Fruit fly (Drosophila melanogaster) whole organism, embryonic: ENCODE data around the gene Dus1.

ENCODE experiments used
- C15 ChIP-seq: fragments of 200-800 bp; sonication (Bioruptor generic); IDR thresholded peaks from 3 replicates; pipeline ENCODE4 v1.3.6; 2022; ENCODE audit warnings: missing biosample characterization, missing genetic modification characterization
- CG10462 ChIP-seq: fragments of 200-800 bp; sonication (Bioruptor generic); optimal IDR thresholded peaks from 2 replicates; lab custom pipeline; 2016; ENCODE audit warnings: missing biosample characterization, missing genetic modification characterization
- CG10654 ChIP-seq: fragments of 200-800 bp; sonication (Bioruptor generic); optimal IDR thresholded peaks from 2 replicates; lab custom pipeline; 2016; ENCODE audit warnings: missing biosample characterization, missing genetic modification characterization
- CG13287 ChIP-seq: fragments of 200-800 bp; sonication (Bioruptor generic); IDR thresholded peaks from 2 replicates; pipeline ENCODE4 v1.3.6; 2022; ENCODE audit warnings: missing biosample characterization, missing genetic modification characterization; ENCODE audit not compliant: partially characterized antibody
- CG13424 ChIP-seq: fragments of 200-800 bp; sonication (Bioruptor generic); optimal IDR thresholded peaks from 2 replicates; lab custom pipeline; 2019; ENCODE audit warnings: missing biosample characterization, mild to moderate bottlenecking, missing genetic modification characterization, moderate library complexity
- CG13624 ChIP-seq: fragments of 200-800 bp; sonication (Bioruptor generic); optimal IDR thresholded peaks from 2 replicates; lab custom pipeline; 2016; ENCODE audit warnings: missing biosample characterization, missing genetic modification characterization
- CG14710 ChIP-seq: fragments of 200-800 bp; sonication (Bioruptor generic); optimal IDR thresholded peaks from 3 replicates; lab custom pipeline; 2019; ENCODE audit warnings: missing biosample characterization, mild to moderate bottlenecking, missing genetic modification characterization, moderate library complexity
- CG15011 ChIP-seq: fragments of 200-800 bp; sonication (Bioruptor generic); optimal IDR thresholded peaks from 3 replicates; lab custom pipeline; 2018; ENCODE audit warnings: missing biosample characterization, mild to moderate bottlenecking, missing genetic modification characterization
- CG17359 ChIP-seq: fragments of 200-800 bp; sonication (Bioruptor generic); optimal IDR thresholded peaks from 3 replicates; lab custom pipeline; 2018; ENCODE audit warnings: missing biosample characterization, mild to moderate bottlenecking, missing genetic modification characterization, moderate library complexity
- CG4707 ChIP-seq: fragments of 200-800 bp; sonication (Bioruptor generic); optimal IDR thresholded peaks from 2 replicates; lab custom pipeline; 2018; ENCODE audit warnings: missing biosample characterization, mild to moderate bottlenecking, missing genetic modification characterization, moderate library complexity
- CG5245 ChIP-seq: fragments of 200-800 bp; sonication (Bioruptor generic); optimal IDR thresholded peaks from 3 replicates; lab custom pipeline; 2016; ENCODE audit warnings: missing biosample characterization, missing genetic modification characterization
- CG6683 ChIP-seq: fragments of 200-800 bp; sonication (Bioruptor generic); optimal IDR thresholded peaks from 2 replicates; lab custom pipeline; 2017; ENCODE audit warnings: missing biosample characterization, mild to moderate bottlenecking, missing genetic modification characterization, missing genetic modification reagents
- CG6765 ChIP-seq: fragments of 200-800 bp; sonication (Bioruptor generic); optimal IDR thresholded peaks from 3 replicates; lab custom pipeline; 2017; ENCODE audit warnings: missing biosample characterization, mild to moderate bottlenecking, missing genetic modification characterization
- CG6813 ChIP-seq: fragments of 200-800 bp; sonication (Bioruptor generic); optimal IDR thresholded peaks from 2 replicates; lab custom pipeline; 2017; ENCODE audit warnings: missing biosample characterization, missing genetic modification characterization, mild to moderate bottlenecking, moderate library complexity, missing genetic modification reagents
- CG7987 ChIP-seq: fragments of 200-800 bp; sonication (Bioruptor generic); optimal IDR thresholded peaks from 2 replicates; lab custom pipeline; 2018; ENCODE audit warnings: missing biosample characterization, mild to moderate bottlenecking, missing genetic modification characterization, moderate library complexity
- CG9609 ChIP-seq: fragments of 200-800 bp; sonication (Bioruptor generic); optimal IDR thresholded peaks from 3 replicates; lab custom pipeline; 2016; ENCODE audit warnings: missing biosample characterization, missing genetic modification characterization
- CG9797 ChIP-seq: fragments of 200-800 bp; sonication (Bioruptor generic); optimal IDR thresholded peaks from 3 replicates; lab custom pipeline; 2018; ENCODE audit warnings: missing biosample characterization, mild to moderate bottlenecking, missing genetic modification characterization
- Dfd ChIP-seq, 2 experiments: fragments of >200 bp; optimal IDR thresholded peaks; 2 replicates each; lab custom pipeline; 2017; ENCODE audit warnings: missing biosample characterization in 2 of 2, missing genetic modification characterization in 2 of 2
- Dip2 ChIP-seq: fragments of 200-800 bp; sonication (Bioruptor generic); IDR thresholded peaks from 2 replicates; pipeline ENCODE4 v1.3.6; 2022; ENCODE audit warnings: missing biosample characterization, missing genetic modification characterization
- Doc3 ChIP-seq: fragments of 200-800 bp; sonication (Bioruptor generic); IDR thresholded peaks from 3 replicates; pipeline ENCODE4 v1.3.6; 2022; ENCODE audit warnings: missing biosample characterization, missing genetic modification characterization; ENCODE audit not compliant: partially characterized antibody
- Dp ChIP-seq: fragments of 200-800 bp; sonication (Bioruptor generic); optimal IDR thresholded peaks from 2 replicates; lab custom pipeline; 2018; ENCODE audit warnings: missing biosample characterization, mild to moderate bottlenecking, missing genetic modification characterization, moderate library complexity
- Ets97D ChIP-seq: fragments of 200-800 bp; sonication (Bioruptor generic); optimal IDR thresholded peaks from 3 replicates; lab custom pipeline; 2016; ENCODE audit warnings: missing biosample characterization, missing genetic modification characterization
- Gug ChIP-seq: fragments of 200-800 bp; sonication (Bioruptor generic); IDR thresholded peaks from 4 replicates; pipeline ENCODE4 v1.3.6; 2022; ENCODE audit warnings: missing biosample characterization, missing genetic modification characterization
- Hr51 ChIP-seq, 2 experiments: fragments of 200-800 bp; sonication (Bioruptor generic); optimal IDR thresholded peaks; 2 replicates in 1 of 2; 3 replicates in 1 of 2; lab custom pipeline; 2016 to 2018; ENCODE audit warnings: missing biosample characterization in 2 of 2, missing genetic modification characterization in 2 of 2, mild to moderate bottlenecking in 1 of 2, moderate library complexity in 1 of 2
- NFAT ChIP-seq: fragments of 200-800 bp; sonication (Bioruptor generic); IDR thresholded peaks from 2 replicates; pipeline ENCODE4 v1.3.6; 2022; ENCODE audit warnings: missing biosample characterization, missing genetic modification characterization
- Nf-YB ChIP-seq: fragments of 200-800 bp; sonication (Bioruptor generic); optimal IDR thresholded peaks from 3 replicates; lab custom pipeline; 2019; ENCODE audit warnings: missing biosample characterization, mild to moderate bottlenecking, missing genetic modification characterization, moderate library complexity
- PHDP ChIP-seq: fragments of 200-800 bp; sonication (Bioruptor generic); optimal IDR thresholded peaks from 3 replicates; lab custom pipeline; 2018; ENCODE audit warnings: missing biosample characterization, mild to moderate bottlenecking, missing genetic modification characterization, moderate library complexity
- Sox102F ChIP-seq: fragments of 200-800 bp; sonication (Bioruptor generic); optimal IDR thresholded peaks from 2 replicates; lab custom pipeline; 2018; ENCODE audit warnings: missing biosample characterization, mild to moderate bottlenecking, missing genetic modification characterization, moderate library complexity
- Spps ChIP-seq: fragments of 200-800 bp; sonication (Bioruptor generic); optimal IDR thresholded peaks from 2 replicates; lab custom pipeline; 2018; ENCODE audit warnings: missing biosample characterization, mild to moderate bottlenecking, missing genetic modification characterization
- Sry-β ChIP-seq: fragments of 200-800 bp; sonication (Bioruptor generic); optimal IDR thresholded peaks from 2 replicates; lab custom pipeline; 2018; ENCODE audit warnings: missing biosample characterization, mild to moderate bottlenecking, missing genetic modification characterization, moderate library complexity
- Vsx1 ChIP-seq: fragments of 200-800 bp; sonication (Bioruptor generic); optimal IDR thresholded peaks from 2 replicates; lab custom pipeline; 2017; ENCODE audit warnings: missing biosample characterization, mild to moderate bottlenecking, missing genetic modification characterization, missing genetic modification reagents
- ato ChIP-seq: fragments of 200-800 bp; sonication (Bioruptor generic); IDR thresholded peaks from 2 replicates; pipeline ENCODE4 v1.3.6; 2022; ENCODE audit warnings: missing biosample characterization, missing genetic modification characterization; ENCODE audit not compliant: partially characterized antibody
- bab2 ChIP-seq: fragments of 200-800 bp; sonication (Bioruptor generic); optimal IDR thresholded peaks from 2 replicates; lab custom pipeline; 2016; ENCODE audit warnings: missing biosample characterization, missing genetic modification characterization
- bcd ChIP-seq: fragments of 200-800 bp; sonication (Bioruptor generic); optimal IDR thresholded peaks from 2 replicates; lab custom pipeline; 2017; ENCODE audit warnings: missing biosample characterization, mild to moderate bottlenecking, missing genetic modification characterization
- cad ChIP-seq: fragments of >200 bp; optimal IDR thresholded peaks from 2 replicates; lab custom pipeline; 2017; ENCODE audit warnings: missing biosample characterization, missing genetic modification characterization
- dati ChIP-seq: fragments of 200-800 bp; sonication (Bioruptor generic); IDR thresholded peaks from 2 replicates; pipeline ENCODE4 v1.3.6; 2022; ENCODE audit warnings: missing biosample characterization, missing genetic modification characterization
- disco-r ChIP-seq: fragments of 200-800 bp; sonication (Bioruptor generic); optimal IDR thresholded peaks from 2 replicates; lab custom pipeline; 2016; ENCODE audit warnings: missing biosample characterization, missing genetic modification characterization
- eyg ChIP-seq: fragments of 200-800 bp; sonication (Bioruptor generic); optimal IDR thresholded peaks from 3 replicates; lab custom pipeline; 2016; ENCODE audit warnings: missing biosample characterization, missing genetic modification characterization
- gsb ChIP-seq: fragments of 200-800 bp; sonication (Bioruptor generic); IDR thresholded peaks from 2 replicates; pipeline ENCODE4 v1.3.6; 2022; ENCODE audit warnings: missing biosample characterization, missing genetic modification characterization
- inv ChIP-seq: fragments of 200-800 bp; sonication (Bioruptor generic); IDR thresholded peaks from 2 replicates; pipeline ENCODE4 v1.3.6; 2022; ENCODE audit warnings: missing biosample characterization, missing genetic modification characterization; ENCODE audit not compliant: partially characterized antibody
- jigr1 ChIP-seq: fragments of 200-800 bp; sonication (Bioruptor generic); IDR thresholded peaks from 3 replicates; pipeline ENCODE4 v1.3.6; 2022; ENCODE audit warnings: missing biosample characterization, missing genetic modification characterization
- kni ChIP-seq: fragments of 200-800 bp; sonication (Bioruptor generic); optimal IDR thresholded peaks from 3 replicates; lab custom pipeline; 2017; ENCODE audit warnings: mild to moderate bottlenecking, missing biosample characterization, missing genetic modification reagents, missing genetic modification characterization
- lbe ChIP-seq: fragments of 200-800 bp; sonication (Bioruptor generic); optimal IDR thresholded peaks from 2 replicates; lab custom pipeline; 2016; ENCODE audit warnings: missing biosample characterization, mild to moderate bottlenecking, missing genetic modification characterization
- lilli ChIP-seq: fragments of 200-800 bp; sonication (Bioruptor generic); optimal IDR thresholded peaks from 3 replicates; lab custom pipeline; 2016; ENCODE audit warnings: missing biosample characterization, missing genetic modification characterization
- phol ChIP-seq: fragments of 200-800 bp; sonication (Bioruptor generic); optimal IDR thresholded peaks from 3 replicates; lab custom pipeline; 2018; ENCODE audit warnings: missing biosample characterization, mild to moderate bottlenecking, missing genetic modification characterization, moderate library complexity
- pros ChIP-seq: fragments of 200-800 bp; sonication (Bioruptor generic); optimal IDR thresholded peaks from 3 replicates; lab custom pipeline; 2019; ENCODE audit warnings: missing biosample characterization, mild to moderate bottlenecking, missing genetic modification characterization, moderate library complexity
- scrt ChIP-seq: fragments of 200-800 bp; sonication (Bioruptor generic); optimal IDR thresholded peaks from 2 replicates; lab custom pipeline; 2018; ENCODE audit warnings: missing biosample characterization, mild to moderate bottlenecking, missing genetic modification characterization, moderate library complexity
- sna ChIP-seq: fragments of 200-800 bp; sonication (Bioruptor generic); IDR thresholded peaks from 2 replicates; pipeline ENCODE4 v1.3.6; 2022; ENCODE audit warnings: missing biosample characterization, missing genetic modification characterization; ENCODE audit not compliant: partially characterized antibody
- toy ChIP-seq: fragments of 200-800 bp; sonication (Bioruptor generic); IDR thresholded peaks from 2 replicates; pipeline ENCODE4 v1.3.6; 2022; ENCODE audit warnings: missing biosample characterization, missing genetic modification characterization
- vnd ChIP-seq: fragments of 200-800 bp; sonication (Bioruptor generic); IDR thresholded peaks from 3 replicates; pipeline ENCODE4 v1.3.6; 2022; ENCODE audit warnings: missing biosample characterization, missing genetic modification characterization; ENCODE audit not compliant: partially characterized antibody

Dus1 gene

DNA sequence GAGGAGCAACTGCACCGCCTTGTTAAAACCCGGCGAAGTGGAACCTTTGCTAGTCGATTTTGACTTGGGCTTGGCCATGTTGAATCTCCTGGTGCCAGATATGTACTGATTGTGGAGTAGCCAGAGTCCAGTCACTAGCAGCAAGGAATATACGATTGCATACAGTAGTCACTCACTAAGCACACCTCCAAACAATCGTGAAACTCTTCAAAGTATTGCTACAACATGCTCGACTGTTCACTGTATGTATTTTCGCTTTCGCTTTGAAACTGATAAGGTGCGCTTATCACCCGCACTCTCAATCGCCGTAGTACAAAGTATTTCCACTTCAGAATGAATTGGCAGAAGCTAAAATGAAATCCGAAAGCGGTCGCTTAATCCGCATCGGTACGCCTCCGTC, 14.9 kb upstream of the Dus1 start (continued):
- TF ChIP-seq CG13424 (tag; lab: Kevin White, UChicago) (peak; percentile 57), CG7987 (GFP tag; lab: Kevin White, UChicago) (peak; percentile 41), CG6683 (GFP tag; lab: Kevin White, UChicago) (peak; percentile 32), CG4707 (GFP tag; lab: Kevin White, UChicago) (peak; percentile 7), inv (GFP tag; lab: Robert Waterston, UW) (no peak), dati (no peak), CG17359 (tag; lab: Kevin White, UChicago) (peak; percentile 66), CG5245 (GFP tag; lab: Kevin White, UChicago) (peak; percentile 54), jigr1 (GFP tag; lab: Robert Waterston, UW) (no peak), Spps (no peak), lilli (GFP tag; lab: Kevin White, UChicago) (peak; percentile 87), pros (no peak), bcd (GFP tag; lab: Kevin White, UChicago) (peak; percentile 56), Sry-β (GFP tag; lab: Kevin White, UChicago) (no peak), kni (GFP tag; lab: Kevin White, UChicago) (no peak), cad (no peak), CG14710 (tag; lab: Kevin White, UChicago) (no peak), sna (GFP tag; lab: Robert Waterston, UW) (no peak), lbe (GFP tag; lab: Kevin White, UChicago) (peak; percentile 90), PHDP (tag; lab: Kevin White, UChicago) (peak; percentile 69), C15 (GFP tag; lab: Robert Waterston, UW) (0 out of 3 replicates have a peak, but pooled peaks have one; percentile 41), Ets97D (peak; percentile 20), CG9609 (GFP tag; lab: Kevin White, UChicago) (peak; percentile 43), scrt (GFP tag; lab: Kevin White, UChicago) (peak; percentile 59), Dp (GFP tag; lab: Kevin White, UChicago) (no peak), Doc3 (GFP tag; lab: Robert Waterston, UW) (no peak), bab2 (GFP tag; lab: Kevin White, UChicago) (peak; percentile 58), ato (no peak), CG15011 (GFP tag; lab: Kevin White, UChicago) (no peak), Dip2 (GFP tag; lab: Robert Waterston, UW) (no peak), CG6765 (peak; percentile 68), Hr51 (GFP tag; optimal IDR thresholded peaks at IDR 0.05; lab: Kevin White, UChicago) (peak; percentile 1 to 44), vnd (GFP tag; lab: Robert Waterston, UW) (no peak), CG13287 (GFP tag; lab: Robert Waterston, UW) (no peak), gsb (GFP tag; lab: Robert Waterston, UW) (peak; percentile 72), disco-r (GFP tag; lab: Kevin White, UChicago) (no peak), Nf-YB (GFP tag; lab: Kevin White, UChicago) (no peak), NFAT (GFP tag; lab: Robert Waterston, UW) (peak; percentile 80), CG6813 (GFP tag; lab: Kevin White, UChicago) (peak; percentile 59), phol (tag; lab: Kevin White, UChicago) (peak; percentile 26), CG13624 (peak; percentile 67), toy (GFP tag; lab: Robert Waterston, UW) (no peak), Sox102F (peak; percentile 58), CG10462 (GFP tag; lab: Kevin White, UChicago) (no peak), CG10654 (GFP tag; lab: Kevin White, UChicago) (peak; percentile 26), Dfd (GFP tag; optimal IDR thresholded peaks at IDR 0.05; lab: Kevin White, UChicago) (no peak), CG9797 (GFP tag; lab: Kevin White, UChicago) (no peak), eyg (GFP tag; lab: Kevin White, UChicago) (no peak), Gug (GFP tag; lab: Robert Waterston, UW) (peak; percentile 84; the same call in 3 of the 4 replicates), Vsx1 (peak; percentile 45)
